Worm (Caenorhabditis elegans): Measurements from ENCODE around the gene C14B1.8.

- TF ChIP-seq ref-1 (GFP tag; conservative IDR thresholded peaks at IDR 0.05) (no peak), ztf-29 (GFP tag; IDR thresholded peaks at IDR 0.05) (no peak), cog-1 (tag; optimal IDR thresholded peaks at IDR 0.05) (no peak), klf-2 (GFP tag; conservative IDR thresholded peaks at IDR 0.05) (no peak), med-1 (GFP tag; optimal IDR thresholded peaks at IDR 0.05; ENCODE audit: insufficient read depth) (no peak), ztf-23 (GFP tag; IDR thresholded peaks at IDR 0.05) (no peak)
Observed at ce11 chrIII:3734007-3734406, 14.5 kb upstream of the C14B1.8 start, which contains the start of gene F34D10.3.
